Fruit fly (Drosophila melanogaster) whole organism, prepupa: ENCODE data around the gene Nt5a.

ENCODE experiments used
- Blimp-1 ChIP-seq: fragments of 200-800 bp; sonication (Bioruptor generic); optimal IDR thresholded peaks from 3 replicates; lab custom pipeline; 2017; ENCODE audit warnings: missing biosample characterization, missing genetic modification characterization, mild to moderate bottlenecking, moderate library complexity, missing genetic modification reagents
- CG10631 ChIP-seq: fragments of 200-800 bp; sonication (Bioruptor generic); optimal IDR thresholded peaks from 2 replicates; lab custom pipeline; 2016; ENCODE audit warnings: missing biosample characterization, missing genetic modification characterization
- CG10669 ChIP-seq: fragments of 200-800 bp; sonication (Bioruptor generic); optimal IDR thresholded peaks from 3 replicates; lab custom pipeline; 2018; ENCODE audit warnings: missing biosample characterization, mild to moderate bottlenecking, missing genetic modification characterization, moderate library complexity
- CG11902 ChIP-seq: fragments of 200-800 bp; sonication (Bioruptor generic); optimal IDR thresholded peaks from 3 replicates; lab custom pipeline; 2016; ENCODE audit warnings: missing biosample characterization, missing genetic modification characterization
- CG15336 ChIP-seq: fragments of 200-800 bp; sonication (Bioruptor generic); IDR thresholded peaks from 2 replicates; pipeline ENCODE4 v1.3.6; 2022; ENCODE audit warnings: missing biosample characterization, missing genetic modification characterization
- CG1621 ChIP-seq: fragments of 200-800 bp; sonication (Bioruptor generic); optimal IDR thresholded peaks from 3 replicates; lab custom pipeline; 2018; ENCODE audit warnings: missing biosample characterization, mild to moderate bottlenecking, missing genetic modification characterization
- CG16779 ChIP-seq: fragments of 200-800 bp; sonication (Bioruptor generic); optimal IDR thresholded peaks from 3 replicates; lab custom pipeline; 2017; ENCODE audit warnings: missing biosample characterization, mild to moderate bottlenecking, missing genetic modification characterization
- CG3032 ChIP-seq: fragments of 200-800 bp; optimal IDR thresholded peaks from 2 replicates; lab custom pipeline; 2019; ENCODE audit warnings: missing biosample characterization, mild to moderate bottlenecking, missing genetic modification characterization, moderate library complexity
- CG31627 ChIP-seq: fragments of 200-800 bp; sonication (Bioruptor generic); optimal IDR thresholded peaks from 3 replicates; lab custom pipeline; 2016; ENCODE audit warnings: missing biosample characterization, missing genetic modification characterization
- CG32006 ChIP-seq: fragments of 200-800 bp; sonication (Bioruptor generic); optimal IDR thresholded peaks from 3 replicates; lab custom pipeline; 2017; ENCODE audit warnings: missing biosample characterization, mild to moderate bottlenecking, missing genetic modification characterization
- CG3919 ChIP-seq: fragments of 200-800 bp; sonication (Bioruptor generic); optimal IDR thresholded peaks from 3 replicates; lab custom pipeline; 2016; ENCODE audit warnings: missing biosample characterization, missing genetic modification characterization
- CG6163 ChIP-seq: fragments of 200-800 bp; sonication (Bioruptor generic); IDR thresholded peaks from 3 replicates; pipeline ENCODE4 v1.3.6; 2022; ENCODE audit warnings: missing biosample characterization, missing genetic modification characterization
- CG6276 ChIP-seq: fragments of 200-800 bp; sonication (Bioruptor generic); optimal IDR thresholded peaks from 2 replicates; lab custom pipeline; 2017; ENCODE audit warnings: missing biosample characterization, mild to moderate bottlenecking, missing genetic modification characterization
- CG6808 ChIP-seq: fragments of 200-800 bp; sonication (Bioruptor generic); optimal IDR thresholded peaks from 3 replicates; lab custom pipeline; 2017; ENCODE audit warnings: missing biosample characterization, missing genetic modification characterization, mild to moderate bottlenecking, moderate library complexity, missing genetic modification reagents
- CG6854 ChIP-seq: fragments of 200-800 bp; sonication (Bioruptor generic); optimal IDR thresholded peaks from 2 replicates; lab custom pipeline; 2017; ENCODE audit warnings: missing biosample characterization, mild to moderate bottlenecking, missing genetic modification characterization
- CG7368 ChIP-seq: fragments of 200-800 bp; sonication (Bioruptor generic); optimal IDR thresholded peaks from 3 replicates; lab custom pipeline; 2016; ENCODE audit warnings: missing biosample characterization, missing genetic modification characterization
- CG8319 ChIP-seq: fragments of 200-800 bp; sonication (Bioruptor generic); optimal IDR thresholded peaks from 3 replicates; lab custom pipeline; 2016; ENCODE audit warnings: missing biosample characterization, missing genetic modification characterization
- CG9139 ChIP-seq: fragments of 200-800 bp; sonication (Bioruptor generic); optimal IDR thresholded peaks from 3 replicates; lab custom pipeline; 2017; ENCODE audit warnings: missing biosample characterization, mild to moderate bottlenecking, missing genetic modification characterization
- Eip93F ChIP-seq: fragments of 200-800 bp; sonication (Bioruptor generic); optimal IDR thresholded peaks from 2 replicates; lab custom pipeline; 2016; ENCODE audit warnings: missing biosample characterization, mild to moderate bottlenecking, missing genetic modification characterization
- Ets96B ChIP-seq: fragments of 200-800 bp; optimal IDR thresholded peaks from 2 replicates; lab custom pipeline; 2019; ENCODE audit warnings: missing biosample characterization, mild to moderate bottlenecking, missing genetic modification characterization, moderate library complexity
- Gug ChIP-seq: fragments of 200-800 bp; sonication (Bioruptor generic); IDR thresholded peaks from 2 replicates; pipeline ENCODE4 v1.3.6; 2022; ENCODE audit warnings: missing biosample characterization, missing genetic modification characterization
- Hr38 ChIP-seq: sonication (Bioruptor generic); optimal IDR thresholded peaks from 2 replicates; lab custom pipeline; 2016; ENCODE audit warnings: missing biosample characterization, missing genetic modification characterization
- Hr39 ChIP-seq: fragments of 200-800 bp; sonication (Bioruptor generic); optimal IDR thresholded peaks from 2 replicates; lab custom pipeline; 2016; ENCODE audit warnings: missing biosample characterization, missing genetic modification characterization
- Hr4 ChIP-seq: fragments of 200-800 bp; sonication (Bioruptor generic); optimal IDR thresholded peaks from 3 replicates; lab custom pipeline; 2016; ENCODE audit warnings: missing biosample characterization, missing genetic modification characterization
- Met ChIP-seq: fragments of 200-800 bp; sonication (Bioruptor generic); optimal IDR thresholded peaks from 3 replicates; lab custom pipeline; 2016; ENCODE audit warnings: missing biosample characterization, missing genetic modification characterization
- Smox ChIP-seq: fragments of 200-800 bp; sonication (Bioruptor generic); optimal IDR thresholded peaks from 3 replicates; lab custom pipeline; 2016; ENCODE audit warnings: missing biosample characterization, missing genetic modification characterization
- Sox102F ChIP-seq: fragments of 200-800 bp; sonication (Bioruptor generic); optimal IDR thresholded peaks from 2 replicates; lab custom pipeline; 2016; ENCODE audit warnings: missing biosample characterization, mild to moderate bottlenecking, missing genetic modification characterization
- Sox14 ChIP-seq: fragments of 200-800 bp; sonication (Bioruptor generic); optimal IDR thresholded peaks from 3 replicates; lab custom pipeline; 2016; ENCODE audit warnings: missing biosample characterization, missing genetic modification characterization
- achi ChIP-seq: fragments of 200-800 bp; sonication (Bioruptor generic); optimal IDR thresholded peaks from 3 replicates; lab custom pipeline; 2016; ENCODE audit warnings: missing biosample characterization, missing genetic modification characterization
- acj6 ChIP-seq: fragments of 200-800 bp; sonication (Bioruptor generic); optimal IDR thresholded peaks from 3 replicates; lab custom pipeline; 2016; ENCODE audit warnings: missing biosample characterization, missing genetic modification characterization
- dac ChIP-seq: fragments of 200-800 bp; sonication (Bioruptor generic); optimal IDR thresholded peaks from 2 replicates; lab custom pipeline; 2017; ENCODE audit warnings: missing biosample characterization, mild to moderate bottlenecking, missing genetic modification characterization
- eg ChIP-seq: fragments of 200-800 bp; sonication (Bioruptor generic); IDR thresholded peaks from 3 replicates; pipeline ENCODE4 v1.3.6; 2022; ENCODE audit warnings: missing biosample characterization, missing genetic modification characterization
- esn ChIP-seq: fragments of 200-800 bp; sonication (Bioruptor generic); optimal IDR thresholded peaks from 2 replicates; lab custom pipeline; 2016; ENCODE audit warnings: missing biosample characterization, mild to moderate bottlenecking, missing genetic modification characterization, moderate library complexity
- fd85E ChIP-seq: fragments of 200-800 bp; sonication (Bioruptor generic); optimal IDR thresholded peaks from 3 replicates; lab custom pipeline; 2016; ENCODE audit warnings: missing biosample characterization, missing genetic modification characterization
- lz ChIP-seq: fragments of 200-800 bp; sonication (Bioruptor generic); optimal IDR thresholded peaks from 3 replicates; lab custom pipeline; 2016; ENCODE audit warnings: missing biosample characterization, missing genetic modification characterization
- net ChIP-seq: fragments of 200-800 bp; sonication (Bioruptor generic); optimal IDR thresholded peaks from 3 replicates; lab custom pipeline; 2016; ENCODE audit warnings: missing biosample characterization, missing genetic modification characterization
- pdm3 ChIP-seq: fragments of 200-800 bp; sonication (Bioruptor generic); optimal IDR thresholded peaks from 3 replicates; lab custom pipeline; 2016; ENCODE audit warnings: missing biosample characterization, missing genetic modification characterization
- spab ChIP-seq: fragments of 200-800 bp; sonication (Bioruptor generic); optimal IDR thresholded peaks from 2 replicates; lab custom pipeline; 2017; ENCODE audit warnings: missing biosample characterization, mild to moderate bottlenecking, missing genetic modification characterization, missing genetic modification reagents
- ss ChIP-seq, 2 experiments: fragments of 200-800 bp; sonication (Bioruptor generic); optimal IDR thresholded peaks; 2 replicates in 1 of 2; 3 replicates in 1 of 2; lab custom pipeline; 2017 to 2018; ENCODE audit warnings: mild to moderate bottlenecking in 2 of 2, missing biosample characterization in 2 of 2, missing genetic modification characterization in 2 of 2, moderate library complexity in 1 of 2
- svp ChIP-seq: fragments of 200-800 bp; sonication (Bioruptor generic); peaks from one replicate; lab custom pipeline; 2016; ENCODE audit warnings: missing biosample characterization, missing genetic modification characterization
- topi ChIP-seq: fragments of 200-800 bp; sonication (Bioruptor generic); optimal IDR thresholded peaks from 3 replicates; lab custom pipeline; 2016; ENCODE audit warnings: missing biosample characterization, missing genetic modification characterization
- vri ChIP-seq: fragments of 200-800 bp; sonication (Bioruptor generic); optimal IDR thresholded peaks from 3 replicates; lab custom pipeline; 2016; ENCODE audit warnings: missing biosample characterization, mild to moderate bottlenecking, missing genetic modification characterization

Gene Nt5a

dm6 chr3L:1349942-1350923 is 43.0 kb upstream of the Nt5a start (continued):
- TF ChIP-seq Ets96B (peak; percentile 32), Sox102F (GFP tag; lab: Kevin White, UChicago) (peak; percentile 30), eg (GFP tag; lab: Robert Waterston, UW) (peak; percentile 38; the same call in 1 of the 3 replicates), Hr4 (GFP tag; lab: Kevin White, UChicago) (peak; percentile 35), achi (GFP tag; lab: Kevin White, UChicago) (peak; percentile 27), Blimp-1 (no peak), CG3919 (GFP tag; lab: Kevin White, UChicago) (peak; percentile 34), topi (no peak), Gug (GFP tag; lab: Robert Waterston, UW) (no peak), esn (GFP tag; lab: Kevin White, UChicago) (peak; percentile 47), Hr38 (GFP tag; lab: Kevin White, UChicago) (no peak), CG6808 (no peak), acj6 (peak; percentile 37), pdm3 (peak; percentile 45), CG7368 (GFP tag; lab: Kevin White, UChicago) (no peak), CG11902 (GFP tag; lab: Kevin White, UChicago) (no peak), net (peak; percentile 0), dac (GFP tag; lab: Kevin White, UChicago) (no peak), CG16779 (tag; lab: Kevin White, UChicago) (no peak), svp (GFP tag; lab: Kevin White, UChicago) (peak; percentile 73), CG3032 (tag; lab: Kevin White, UChicago) (peak; percentile 28), CG10669 (GFP tag; lab: Kevin White, UChicago) (no peak), CG9139 (GFP tag; lab: Kevin White, UChicago) (no peak), CG8319 (GFP tag; lab: Kevin White, UChicago) (peak; percentile 5), Smox (GFP tag; lab: Kevin White, UChicago) (peak; percentile 52), fd85E (no peak), CG32006 (GFP tag; lab: Kevin White, UChicago) (peak; percentile 45), Eip93F (peak; percentile 11), spab (GFP tag; lab: Kevin White, UChicago) (no peak), Met (GFP tag; lab: Kevin White, UChicago) (peak; percentile 31), CG6276 (GFP tag; lab: Kevin White, UChicago) (no peak), CG6854 (GFP tag; lab: Kevin White, UChicago) (no peak), Sox14 (GFP tag; lab: Kevin White, UChicago) (peak; percentile 30), ss (GFP tag; optimal IDR thresholded peaks at IDR 0.05; lab: Kevin White, UChicago) (peak in 1 of 2 experiments; percentile 7), lz (GFP tag; lab: Kevin White, UChicago) (peak; percentile 46), CG10631 (GFP tag; lab: Kevin White, UChicago) (peak; percentile 51), Hr39 (GFP tag; lab: Kevin White, UChicago) (peak; percentile 47), CG31627 (GFP tag; lab: Kevin White, UChicago) (peak; percentile 35), CG15336 (GFP tag; lab: Robert Waterston, UW) (no peak)

dm6 chr3L:1349397-1349796 is 42.2 kb upstream of the Nt5a start:
- TF ChIP-seq net: no peak
- TF ChIP-seq CG6163 (GFP tag; lab: Robert Waterston, UW): 0 out of 3 replicates have a peak, but pooled peaks have one; percentile 17
- TF ChIP-seq ss (GFP tag; optimal IDR thresholded peaks at IDR 0.05; lab: Kevin White, UChicago): peak in 1 of 2 experiments; percentile 28
- no peak for TF ChIP-seq vri (GFP tag; lab: Kevin White, UChicago)
- peak; percentile 25 for TF ChIP-seq svp (GFP tag; lab: Kevin White, UChicago)
- peak; percentile 64 for TF ChIP-seq CG1621 (tag; lab: Kevin White, UChicago)
